Worm (Caenorhabditis elegans) whole organism, L2 larva: ENCODE measurements around the gene nep-4.

Experiments used
- F13H6.1 ChIP-seq: sonication (generic microtip); optimal IDR thresholded peaks from 2 replicates; lab custom pipeline; 2016; ENCODE audit warnings: missing genetic modification characterization, missing compliant biosample characterization
- Y55F3AM.14 ChIP-seq: fragments of 200-800 bp; sonication (Bioruptor generic); optimal IDR thresholded peaks from 2 replicates; lab custom pipeline; 2018; ENCODE audit warnings: mild to moderate bottlenecking, missing genetic modification characterization, missing compliant biosample characterization
- ama-1 ChIP-seq: fragments of 150-350 bp; optimal IDR thresholded peaks from 2 replicates; lab custom pipeline; 2018; ENCODE audit warnings: inconsistent platforms
- blmp-1 ChIP-seq: sonication (generic microtip); optimal IDR thresholded peaks from 2 replicates; lab custom pipeline; 2017; ENCODE audit warnings: missing genetic modification characterization, mild to moderate bottlenecking, missing compliant biosample characterization, antibody characterized with exemption, moderate library complexity; ENCODE audit not compliant: insufficient read depth
- ceh-16 ChIP-seq: fragments of 150-350 bp; optimal IDR thresholded peaks from 2 replicates; lab custom pipeline; 2014; ENCODE audit warnings: missing biosample characterization, missing genetic modification characterization
- ceh-82 ChIP-seq: fragments of 150-350 bp; optimal IDR thresholded peaks from 2 replicates; lab custom pipeline; 2014; ENCODE audit warnings: missing biosample characterization, missing genetic modification characterization
- crh-2 ChIP-seq: sonication (generic microtip); optimal IDR thresholded peaks from 2 replicates; lab custom pipeline; 2017; ENCODE audit warnings: missing biosample characterization, missing genetic modification characterization
- dmd-4 ChIP-seq: sonication (generic microtip); optimal IDR thresholded peaks from 2 replicates; lab custom pipeline; 2017; ENCODE audit warnings: missing biosample characterization, missing genetic modification characterization
- egl-27 ChIP-seq: sonication (generic microtip); optimal IDR thresholded peaks from 3 replicates; lab custom pipeline; 2017; ENCODE audit warnings: missing biosample characterization, missing genetic modification reagents, missing genetic modification characterization
- fos-1 ChIP-seq: fragments of 150-350 bp; optimal IDR thresholded peaks from 2 replicates; lab custom pipeline; 2014; ENCODE audit warnings: missing biosample characterization, missing genetic modification characterization
- gmeb-1 ChIP-seq: fragments of 150-350 bp; optimal IDR thresholded peaks from 2 replicates; lab custom pipeline; 2014; ENCODE audit warnings: missing biosample characterization, missing genetic modification characterization
- lin-11 ChIP-seq: fragments of 150-350 bp; sonication (generic microtip); optimal IDR thresholded peaks from 2 replicates; lab custom pipeline; 2014; ENCODE audit warnings: missing biosample characterization, missing genetic modification characterization, inconsistent platforms, mixed read lengths
- lin-13 ChIP-seq: fragments of 150-350 bp; optimal IDR thresholded peaks from 2 replicates; lab custom pipeline; 2014; ENCODE audit warnings: missing biosample characterization, missing genetic modification reagents, missing genetic modification characterization
- lin-39 ChIP-seq: fragments of 150-350 bp; optimal IDR thresholded peaks from 2 replicates; lab custom pipeline; 2014; ENCODE audit warnings: missing biosample characterization, missing genetic modification reagents, missing genetic modification characterization
- lsy-2 ChIP-seq, 2 experiments: fragments of 150-350 bp in 1 of 2; sonication (generic microtip) in 1 of 2; optimal IDR thresholded peaks; 2 replicates each; lab custom pipeline; 2014 to 2017; ENCODE audit warnings: missing biosample characterization in 2 of 2, missing genetic modification characterization in 2 of 2
- mbf-1 ChIP-seq: sonication (generic microtip); optimal IDR thresholded peaks from 2 replicates; lab custom pipeline; 2017; ENCODE audit warnings: missing biosample characterization, missing genetic modification characterization
- mdl-1 ChIP-seq, 2 experiments: fragments of 150-350 bp in 1 of 2; sonication (generic microtip) in 1 of 2; optimal IDR thresholded peaks; 2 replicates each; lab custom pipeline; 2017; ENCODE audit warnings: missing biosample characterization in 2 of 2, missing genetic modification characterization in 2 of 2
- nhr-11 ChIP-seq: fragments of 150-350 bp; optimal IDR thresholded peaks from 2 replicates; lab custom pipeline; 2014; ENCODE audit warnings: missing biosample characterization, missing genetic modification characterization
- nhr-12 ChIP-seq: fragments of 150-350 bp; optimal IDR thresholded peaks from 2 replicates; lab custom pipeline; 2014; ENCODE audit warnings: missing biosample characterization, missing genetic modification characterization
- nhr-129 ChIP-seq: fragments of 150-350 bp; optimal IDR thresholded peaks from 2 replicates; lab custom pipeline; 2014; ENCODE audit warnings: missing biosample characterization, missing genetic modification characterization
- nhr-25 ChIP-seq: fragments of 150-350 bp; sonication (generic microtip); optimal IDR thresholded peaks from 3 replicates; lab custom pipeline; 2014; ENCODE audit warnings: missing biosample characterization, missing genetic modification characterization
- nhr-6 ChIP-seq: fragments of 150-350 bp; optimal IDR thresholded peaks from 2 replicates; lab custom pipeline; 2014; ENCODE audit warnings: missing biosample characterization, missing genetic modification characterization
- peb-1 ChIP-seq: fragments of 150-350 bp; optimal IDR thresholded peaks from 2 replicates; lab custom pipeline; 2014; ENCODE audit warnings: missing biosample characterization, missing genetic modification characterization
- sma-3 ChIP-seq: sonication (generic microtip); optimal IDR thresholded peaks from 2 replicates; lab custom pipeline; 2016; ENCODE audit warnings: missing genetic modification reagents, missing genetic modification characterization, missing compliant biosample characterization
- sma-9 ChIP-seq, 2 experiments: fragments of 150-350 bp in 1 of 2; sonication (generic microtip) in 1 of 2; optimal IDR thresholded peaks; 2 replicates each; lab custom pipeline; 2014 to 2016; ENCODE audit warnings: missing genetic modification characterization in 2 of 2, mild to moderate bottlenecking in 1 of 2, missing biosample characterization in 1 of 2, missing compliant biosample characterization in 1 of 2, missing genetic modification reagents in 1 of 2, moderate library complexity in 1 of 2
- snpc-4 ChIP-seq: fragments of 150-350 bp; optimal IDR thresholded peaks from 2 replicates; lab custom pipeline; 2014; ENCODE audit warnings: missing biosample characterization, missing genetic modification characterization
- unc-39 ChIP-seq: fragments of 150-350 bp; optimal IDR thresholded peaks from 2 replicates; lab custom pipeline; 2014; ENCODE audit warnings: missing biosample characterization, missing genetic modification characterization
- unc-55 ChIP-seq: fragments of 150-350 bp; sonication (generic microtip); optimal IDR thresholded peaks from 3 replicates; lab custom pipeline; 2014; ENCODE audit warnings: missing biosample characterization, missing genetic modification reagents, missing genetic modification characterization
- zag-1 ChIP-seq: fragments of 150-350 bp; optimal IDR thresholded peaks from 2 replicates; lab custom pipeline; 2014; ENCODE audit warnings: missing biosample characterization, missing genetic modification characterization
- ztf-1 ChIP-seq: fragments of 200-800 bp; sonication (Bioruptor generic); conservative IDR thresholded peaks from 2 replicates; pipeline ENCODE4 v1.3.6; 2022; ENCODE audit warnings: missing genetic modification characterization, missing compliant biosample characterization
- ztf-11 ChIP-seq: sonication (generic microtip); optimal IDR thresholded peaks from 2 replicates; lab custom pipeline; 2017; ENCODE audit warnings: missing biosample characterization, missing genetic modification characterization

nep-4 gene

DNA sequence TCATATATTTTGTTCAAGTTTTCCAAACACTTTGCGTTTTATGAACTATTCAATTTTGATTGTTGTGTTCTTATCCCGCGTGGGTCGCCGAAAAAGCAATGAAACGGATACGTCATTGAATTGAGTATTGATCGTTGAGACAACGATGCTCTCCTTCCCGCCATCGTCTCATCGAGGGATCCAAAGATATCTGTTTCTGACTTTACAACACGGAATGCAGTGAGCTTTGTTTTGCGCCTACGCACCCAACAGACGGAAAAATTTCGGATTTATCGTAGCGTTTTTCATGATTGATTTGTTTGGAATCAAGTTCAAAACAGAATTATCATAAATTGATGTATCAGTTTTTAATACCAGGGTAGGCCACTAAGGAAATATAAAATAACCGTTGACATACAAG lies 40.7 kb downstream of the nep-4 start:
- TF ChIP-seq lin-39 (tag; lab: Kevin White, UChicago) (no peak), F13H6.1 (tag; lab: Kevin White, UChicago) (peak; percentile 18), nhr-11 (tag; lab: Kevin White, UChicago) (no peak), lsy-2 (tag; optimal IDR thresholded peaks at IDR 0.05; lab: Kevin White, UChicago) (no peak), nhr-6 (tag; lab: Kevin White, UChicago) (no peak), nhr-129 (tag; lab: Kevin White, UChicago) (peak; percentile 27), sma-3 (no peak), egl-27 (no peak), sma-9 (GFP tag; optimal IDR thresholded peaks at IDR 0.05; lab: Kevin White, UChicago) (peak; percentile 21), sma-9 (tag; optimal IDR thresholded peaks at IDR 0.05; lab: Kevin White, UChicago) (no peak), nhr-25 (no peak)

DNA sequence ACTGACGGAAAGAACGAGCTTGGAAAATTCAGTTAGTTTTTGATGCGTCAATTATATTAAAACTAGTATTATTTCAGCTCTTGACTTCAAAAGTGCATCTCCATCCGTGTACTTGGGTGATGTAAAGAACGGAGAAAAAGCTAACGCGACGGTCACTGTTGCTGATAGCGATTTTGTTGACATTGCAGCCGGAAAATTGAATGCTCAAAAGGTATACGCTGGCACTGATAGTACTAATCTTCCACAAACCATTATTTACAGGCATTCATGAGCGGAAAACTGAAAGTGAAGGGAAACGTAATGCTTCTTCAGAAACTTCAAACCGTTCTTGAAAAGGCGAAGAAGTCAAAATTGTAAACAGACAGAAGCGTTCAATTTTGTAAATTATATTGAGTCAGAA lies 43.6 kb downstream of the nep-4 start:
- no peak for TF ChIP-seq unc-55 (GFP tag; lab: Kevin White, UChicago)
- no peak for TF ChIP-seq peb-1 (tag; lab: Kevin White, UChicago)
- peak; percentile 57 for TF ChIP-seq fos-1 (tag; lab: Kevin White, UChicago)
- TF ChIP-seq lin-11 (tag; lab: Kevin White, UChicago) = no peak
- TF ChIP-seq, all 48 proteins: peak for 1

DNA sequence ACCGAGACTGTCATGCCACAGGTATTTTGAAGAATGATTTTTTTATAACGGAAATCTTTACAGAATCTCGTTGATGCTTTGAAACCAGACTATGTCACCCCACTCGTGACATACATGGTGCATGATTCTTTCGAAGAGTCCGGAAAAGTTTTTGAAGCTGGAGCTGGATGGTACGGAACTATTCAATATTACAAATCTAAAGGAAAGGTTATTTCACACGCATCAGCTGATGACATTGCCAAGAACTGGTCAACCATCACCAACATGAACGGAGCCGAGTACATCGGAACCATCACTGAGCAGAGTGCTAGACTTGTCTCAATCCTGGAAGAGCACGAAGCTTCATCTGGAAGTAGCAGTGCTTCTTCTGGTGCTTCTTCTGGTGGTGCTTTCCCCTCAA lies 44.1 kb downstream of the nep-4 start:
- no peak for TF ChIP-seq blmp-1 (tag; lab: Kevin White, UChicago)
- TF ChIP-seq, all 48 proteins: peak for 0

DNA sequence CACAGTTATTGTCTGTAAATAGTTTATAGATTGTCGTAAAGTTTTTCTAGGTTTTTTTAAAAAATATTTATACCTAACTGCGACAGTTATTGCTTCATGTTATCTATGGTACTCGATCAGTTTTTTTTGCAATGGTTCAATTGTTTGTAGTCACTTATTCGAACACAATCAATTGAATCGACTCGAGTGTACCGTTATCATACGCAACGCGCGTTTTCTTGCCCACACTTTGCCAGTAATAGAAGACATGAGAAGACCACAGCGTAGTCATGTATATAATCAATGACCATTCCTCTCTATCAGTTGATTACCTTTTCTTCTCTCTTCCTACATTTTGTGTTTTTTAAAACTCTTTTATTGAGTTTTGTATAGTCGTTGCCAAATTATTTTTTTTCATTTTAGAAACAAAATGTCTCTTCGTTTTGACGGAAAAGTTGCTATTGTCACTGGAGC lies 45.2 kb downstream of the nep-4 start, which contains the start of gene dhs-28:
TSS of gene dhs-28 (plus strand) at position 403 of the 453 bp plus-strand sequence.
- TF ChIP-seq ztf-1 (GFP tag; lab: Robert Waterston, UW) (no peak), F13H6.1 (tag; lab: Kevin White, UChicago) (peak; percentile 26), ama-1 (lab: Kevin White, UChicago) (peak; percentile 27), gmeb-1 (tag; lab: Kevin White, UChicago) (no peak), mdl-1 (tag; optimal IDR thresholded peaks at IDR 0.05; lab: Kevin White, UChicago) (no peak), sma-9 (GFP tag; optimal IDR thresholded peaks at IDR 0.05; lab: Kevin White, UChicago) (peak; percentile 68), sma-9 (tag; optimal IDR thresholded peaks at IDR 0.05; lab: Kevin White, UChicago) (no peak), ztf-11 (tag; lab: Kevin White, UChicago) (no peak), nhr-25 (no peak), lin-13 (GFP tag; lab: Kevin White, UChicago) (no peak), sma-3 (peak; percentile 40), snpc-4 (tag; lab: Kevin White, UChicago) (no peak), fos-1 (tag; lab: Kevin White, UChicago) (peak; percentile 84), zag-1 (tag; lab: Kevin White, UChicago) (no peak), lin-11 (tag; lab: Kevin White, UChicago) (no peak), Y55F3AM.14 (GFP tag; lab: Kevin White, UChicago) (no peak), crh-2 (peak; percentile 53)

DNA sequence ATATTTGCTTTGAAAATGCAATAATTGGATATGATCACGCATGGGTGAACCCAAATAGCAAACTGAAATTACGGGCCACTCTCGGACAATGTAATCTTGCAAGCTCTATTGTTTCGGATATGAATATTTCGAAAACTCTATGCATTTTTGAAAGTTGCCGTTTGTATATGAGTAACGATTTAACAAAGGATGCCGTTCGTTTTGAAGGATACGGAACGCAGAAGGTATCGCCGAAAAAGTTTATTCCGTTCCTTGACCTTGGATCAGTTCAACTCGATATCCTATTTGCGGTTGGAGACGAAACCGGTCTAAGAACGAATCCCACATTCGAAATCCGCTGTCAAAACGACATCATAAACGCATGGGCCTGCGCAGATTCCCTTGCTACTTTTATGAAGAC lies 50.2 kb downstream of the nep-4 start:
- TF ChIP-seq ceh-16 (tag; lab: Kevin White, UChicago) = no peak
- TF ChIP-seq gmeb-1 (tag; lab: Kevin White, UChicago) = no peak
- no peak for TF ChIP-seq mdl-1 (tag; optimal IDR thresholded peaks at IDR 0.05; lab: Kevin White, UChicago)
- no peak for TF ChIP-seq snpc-4 (tag; lab: Kevin White, UChicago)
- no peak for TF ChIP-seq unc-39 (tag; lab: Kevin White, UChicago)
- no peak for TF ChIP-seq ztf-1 (GFP tag; lab: Robert Waterston, UW)
- no peak for TF ChIP-seq F13H6.1 (tag; lab: Kevin White, UChicago)
- no peak for TF ChIP-seq lin-13 (GFP tag; lab: Kevin White, UChicago)
- TF ChIP-seq mbf-1 (tag; lab: Kevin White, UChicago) = no peak
- no peak for TF ChIP-seq sma-9 (GFP tag; optimal IDR thresholded peaks at IDR 0.05; lab: Kevin White, UChicago)
- no peak for TF ChIP-seq sma-9 (tag; optimal IDR thresholded peaks at IDR 0.05; lab: Kevin White, UChicago)
- no peak for TF ChIP-seq ceh-82 (tag; lab: Kevin White, UChicago)
- no peak for TF ChIP-seq nhr-12
- TF ChIP-seq dmd-4 (tag; lab: Kevin White, UChicago) = no peak
